Fruit fly (Drosophila melanogaster) whole organism: Measurements from ENCODE around the gene tap.

Source experiments
- CG8478 ChIP-seq: fragments of >200 bp; optimal IDR thresholded peaks from 2 replicates; lab custom pipeline; 2018; ENCODE audit warnings: inconsistent platforms
- Dll ChIP-seq: fragments of >200 bp; optimal IDR thresholded peaks from 2 replicates; lab custom pipeline; 2017
- EcR ChIP-seq, 2 experiments: fragments of >200 bp; optimal IDR thresholded peaks; 2 replicates each; lab custom pipeline; 2017; ENCODE audit warnings: missing biosample characterization in 2 of 2, missing genetic modification characterization in 2 of 2, missing genetic modification reagents in 2 of 2
- psq ChIP-seq: fragments of >200 bp; optimal IDR thresholded peaks from 2 replicates; lab custom pipeline; 2017

DNA sequence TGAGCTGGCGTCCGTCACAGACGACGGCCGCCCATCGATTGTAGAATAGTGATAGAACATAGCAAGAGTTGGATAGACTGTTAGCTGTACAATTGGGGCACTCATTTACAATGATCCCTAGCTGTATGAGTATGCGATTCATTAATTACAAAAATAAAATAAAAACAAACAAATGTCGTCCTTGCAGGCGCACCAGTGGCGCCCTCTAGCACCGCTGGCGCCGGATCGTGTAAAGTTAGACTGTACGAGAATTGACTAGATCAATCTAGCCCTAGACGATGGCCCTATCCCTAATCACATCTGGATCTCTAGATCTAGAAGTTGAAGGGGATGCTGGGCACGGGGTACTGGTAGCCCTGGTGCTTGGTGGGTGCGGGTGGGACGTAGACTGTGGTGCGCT, 24.2 kb downstream of the tap start:
- TF ChIP-seq Dll (no peak), CG8478 (lab: Kevin White, UChicago) (no peak), EcR (GFP tag; optimal IDR thresholded peaks at IDR 0.05; lab: Kevin White, UChicago) (no peak), psq (lab: Kevin White, UChicago) (no peak)
